Worm (Caenorhabditis elegans): ENCODE results near the gene hsp-60.

DNA sequence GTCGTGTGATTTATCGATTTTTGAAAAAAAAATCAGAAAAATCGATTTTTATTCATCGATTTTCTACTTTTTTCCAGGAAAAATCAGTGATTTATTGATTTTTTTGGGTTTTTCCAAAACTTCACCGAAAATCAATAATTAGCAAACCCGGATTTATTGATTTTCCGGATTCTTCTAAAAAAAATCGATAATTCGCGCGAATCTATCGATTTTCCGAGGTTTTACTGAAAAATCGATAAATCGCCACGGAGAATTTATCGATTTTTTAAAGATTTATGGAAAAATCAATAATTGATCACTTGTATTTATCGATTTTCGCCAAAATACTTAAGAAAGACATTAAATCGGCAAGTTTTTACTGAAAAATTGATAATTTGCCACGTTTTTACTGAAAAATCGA lies 36.0 kb upstream of the hsp-60 start:
- TF ChIP-seq pha-4 (GFP tag; IDR thresholded peaks at IDR 0.05) (no peak), pha-4 (tag; optimal IDR thresholded peaks at IDR 0.05) (no peak), lin-15B (tag; optimal IDR thresholded peaks at IDR 0.05) (no peak)
